Fruit fly (Drosophila melanogaster) whole organism, embryonic: Measurements from ENCODE around the gene yellow-b.

Experiments
- C15 ChIP-seq: fragments of 200-800 bp; sonication (Bioruptor generic); IDR thresholded peaks from 3 replicates; pipeline ENCODE4 v1.3.6; 2022; ENCODE audit warnings: missing biosample characterization, missing genetic modification characterization
- CG10321 ChIP-seq: fragments of 200-800 bp; sonication (Bioruptor generic); IDR thresholded peaks from 2 replicates; pipeline ENCODE4 v1.3.6; 2022; ENCODE audit warnings: missing biosample characterization, missing genetic modification characterization
- CG11695 ChIP-seq: fragments of 200-800 bp; sonication (Bioruptor generic); IDR thresholded peaks from 3 replicates; pipeline ENCODE4 v1.3.6; 2022; ENCODE audit warnings: missing biosample characterization, missing genetic modification characterization
- CG11723 ChIP-seq: fragments of 200-800 bp; sonication (Bioruptor generic); optimal IDR thresholded peaks from 2 replicates; lab custom pipeline; 2017; ENCODE audit warnings: missing biosample characterization, mild to moderate bottlenecking, missing genetic modification characterization
- CG12219 ChIP-seq: fragments of 200-800 bp; sonication (Bioruptor generic); optimal IDR thresholded peaks from 3 replicates; lab custom pipeline; 2018; ENCODE audit warnings: missing biosample characterization, mild to moderate bottlenecking, missing genetic modification characterization
- CG15696 ChIP-seq: fragments of 200-800 bp; sonication (Bioruptor generic); optimal IDR thresholded peaks from 2 replicates; lab custom pipeline; 2019; ENCODE audit warnings: missing biosample characterization, mild to moderate bottlenecking, missing genetic modification characterization, moderate library complexity
- CG17829 ChIP-seq: fragments of 200-800 bp; optimal IDR thresholded peaks from 2 replicates; lab custom pipeline; 2019; ENCODE audit warnings: missing biosample characterization, mild to moderate bottlenecking, missing genetic modification characterization, moderate library complexity
- CG18476 ChIP-seq: fragments of 200-800 bp; sonication (Bioruptor generic); optimal IDR thresholded peaks from 2 replicates; lab custom pipeline; 2016; ENCODE audit warnings: missing biosample characterization, mild to moderate bottlenecking, missing genetic modification characterization
- CG18599 ChIP-seq: fragments of 200-800 bp; sonication (Bioruptor generic); optimal IDR thresholded peaks from 3 replicates; lab custom pipeline; 2017; ENCODE audit warnings: missing biosample characterization, missing genetic modification characterization, mild to moderate bottlenecking, moderate library complexity, missing genetic modification reagents
- CG3838 ChIP-seq: fragments of 200-800 bp; sonication (Bioruptor generic); optimal IDR thresholded peaks from 3 replicates; lab custom pipeline; 2016; ENCODE audit warnings: missing biosample characterization, missing genetic modification characterization
- CG6254 ChIP-seq: fragments of 200-800 bp; sonication (Bioruptor generic); optimal IDR thresholded peaks from 3 replicates; lab custom pipeline; 2017; ENCODE audit warnings: mild to moderate bottlenecking, missing biosample characterization, missing genetic modification reagents, missing genetic modification characterization
- CG6689 ChIP-seq: fragments of 200-800 bp; sonication (Bioruptor generic); IDR thresholded peaks from 2 replicates; pipeline ENCODE4 v1.3.6; 2022; ENCODE audit warnings: missing biosample characterization, missing genetic modification characterization
- CG6765 ChIP-seq: fragments of 200-800 bp; sonication (Bioruptor generic); optimal IDR thresholded peaks from 3 replicates; lab custom pipeline; 2017; ENCODE audit warnings: missing biosample characterization, mild to moderate bottlenecking, missing genetic modification characterization
- CG6813 ChIP-seq: fragments of 200-800 bp; sonication (Bioruptor generic); optimal IDR thresholded peaks from 2 replicates; lab custom pipeline; 2017; ENCODE audit warnings: missing biosample characterization, missing genetic modification characterization, mild to moderate bottlenecking, moderate library complexity, missing genetic modification reagents
- CG7372 ChIP-seq: fragments of 200-800 bp; sonication (Bioruptor generic); IDR thresholded peaks from 2 replicates; pipeline ENCODE4 v1.3.6; 2022; ENCODE audit warnings: missing biosample characterization, missing genetic modification characterization
- CG7963 ChIP-seq: fragments of 200-800 bp; sonication (Bioruptor generic); IDR thresholded peaks from 3 replicates; pipeline ENCODE4 v1.3.6; 2022; ENCODE audit warnings: missing biosample characterization, missing genetic modification characterization; ENCODE audit not compliant: partially characterized antibody
- CG8281 ChIP-seq: fragments of 200-800 bp; sonication (Bioruptor generic); optimal IDR thresholded peaks from 2 replicates; lab custom pipeline; 2018; ENCODE audit warnings: missing biosample characterization, mild to moderate bottlenecking, missing genetic modification characterization, moderate library complexity
- CG8388 ChIP-seq: fragments of 200-800 bp; sonication (Bioruptor generic); optimal IDR thresholded peaks from 2 replicates; lab custom pipeline; 2019; ENCODE audit warnings: missing biosample characterization, mild to moderate bottlenecking, missing genetic modification characterization, moderate library complexity
- Dip2 ChIP-seq: fragments of 200-800 bp; sonication (Bioruptor generic); IDR thresholded peaks from 2 replicates; pipeline ENCODE4 v1.3.6; 2022; ENCODE audit warnings: missing biosample characterization, missing genetic modification characterization
- Dip3 ChIP-seq: fragments of 200-800 bp; sonication (Bioruptor generic); optimal IDR thresholded peaks from 3 replicates; lab custom pipeline; 2016; ENCODE audit warnings: missing biosample characterization, missing genetic modification characterization
- E2f2 ChIP-seq: fragments of 200-800 bp; sonication (Bioruptor generic); IDR thresholded peaks from 2 replicates; pipeline ENCODE4 v1.3.6; 2022; ENCODE audit warnings: missing biosample characterization, missing genetic modification characterization
- H2.0 ChIP-seq: fragments of 200-800 bp; sonication (Bioruptor generic); IDR thresholded peaks from 2 replicates; pipeline ENCODE4 v1.3.6; 2022; ENCODE audit warnings: missing biosample characterization, missing genetic modification characterization
- Hr51 ChIP-seq, 2 experiments: fragments of 200-800 bp; sonication (Bioruptor generic); optimal IDR thresholded peaks; 2 replicates in 1 of 2; 3 replicates in 1 of 2; lab custom pipeline; 2016 to 2018; ENCODE audit warnings: missing biosample characterization in 2 of 2, missing genetic modification characterization in 2 of 2, mild to moderate bottlenecking in 1 of 2, moderate library complexity in 1 of 2
- Lhr ChIP-seq: fragments of 200-800 bp; sonication (Bioruptor generic); optimal IDR thresholded peaks from 3 replicates; lab custom pipeline; 2017; ENCODE audit warnings: mild to moderate bottlenecking, missing biosample characterization, missing genetic modification reagents, missing genetic modification characterization
- Lim3 ChIP-seq: fragments of 200-800 bp; sonication (Bioruptor generic); IDR thresholded peaks from 2 replicates; pipeline ENCODE4 v1.3.6; 2022; ENCODE audit warnings: missing biosample characterization, missing genetic modification characterization
- Nf-YA ChIP-seq: fragments of 200-800 bp; sonication (Bioruptor generic); IDR thresholded peaks from 2 replicates; pipeline ENCODE4 v1.3.6; 2022; ENCODE audit warnings: missing biosample characterization, missing genetic modification characterization
- Rfx ChIP-seq: fragments of 200-800 bp; sonication (Bioruptor generic); IDR thresholded peaks from 2 replicates; pipeline ENCODE4 v1.3.6; 2022; ENCODE audit warnings: missing biosample characterization, missing genetic modification characterization
- Sry-β ChIP-seq: fragments of 200-800 bp; sonication (Bioruptor generic); optimal IDR thresholded peaks from 2 replicates; lab custom pipeline; 2018; ENCODE audit warnings: missing biosample characterization, mild to moderate bottlenecking, missing genetic modification characterization, moderate library complexity
- Trl ChIP-seq, 3 experiments: fragments of >200 bp in 2 of 3; fragments of 200-800 bp in 1 of 3; sonication (Bioruptor generic) in 1 of 3; optimal IDR thresholded peaks; 2 replicates in 1 of 3; 3 replicates in 2 of 3; lab custom pipeline; 2016 to 2017; ENCODE audit warnings: missing biosample characterization in 1 of 3, missing genetic modification characterization in 1 of 3
- YL-1 ChIP-seq: fragments of 200-800 bp; sonication (Bioruptor generic); optimal IDR thresholded peaks from 3 replicates; lab custom pipeline; 2017; ENCODE audit warnings: missing biosample characterization, mild to moderate bottlenecking, missing genetic modification characterization
- caup ChIP-seq: fragments of 200-800 bp; sonication (Bioruptor generic); optimal IDR thresholded peaks from 3 replicates; lab custom pipeline; 2017; ENCODE audit warnings: missing biosample characterization, mild to moderate bottlenecking, missing genetic modification characterization, moderate library complexity; ENCODE audit not compliant: severe bottlenecking
- esg ChIP-seq: fragments of 200-800 bp; sonication (Bioruptor generic); conservative IDR thresholded peaks from 2 replicates; pipeline ENCODE4 v1.3.6; 2022; ENCODE audit warnings: missing biosample characterization, missing genetic modification characterization
- ewg ChIP-seq: fragments of 200-800 bp; sonication (Bioruptor generic); optimal IDR thresholded peaks from 3 replicates; lab custom pipeline; 2017; ENCODE audit warnings: mild to moderate bottlenecking, missing biosample characterization, missing genetic modification reagents, missing genetic modification characterization
- gem ChIP-seq: fragments of 200-800 bp; sonication (Bioruptor generic); optimal IDR thresholded peaks from 2 replicates; lab custom pipeline; 2019; ENCODE audit warnings: missing biosample characterization, mild to moderate bottlenecking, missing genetic modification characterization, moderate library complexity
- inv ChIP-seq: fragments of 200-800 bp; sonication (Bioruptor generic); IDR thresholded peaks from 2 replicates; pipeline ENCODE4 v1.3.6; 2022; ENCODE audit warnings: missing biosample characterization, missing genetic modification characterization; ENCODE audit not compliant: partially characterized antibody
- oc ChIP-seq: fragments of 200-800 bp; sonication (Bioruptor generic); optimal IDR thresholded peaks from 2 replicates; lab custom pipeline; 2018; ENCODE audit warnings: missing biosample characterization, mild to moderate bottlenecking, missing genetic modification characterization, moderate library complexity
- onecut ChIP-seq: fragments of 200-800 bp; sonication (Bioruptor generic); IDR thresholded peaks from 2 replicates; pipeline ENCODE4 v1.3.6; 2022; ENCODE audit warnings: missing biosample characterization, missing genetic modification characterization
- pb ChIP-seq: fragments of 200-800 bp; sonication (Bioruptor generic); optimal IDR thresholded peaks from 3 replicates; lab custom pipeline; 2016; ENCODE audit warnings: missing biosample characterization, missing genetic modification characterization
- pfk ChIP-seq: fragments of 200-800 bp; sonication (Bioruptor generic); optimal IDR thresholded peaks from 2 replicates; lab custom pipeline; 2018; ENCODE audit warnings: missing biosample characterization, mild to moderate bottlenecking, missing genetic modification characterization, moderate library complexity
- pita ChIP-seq: fragments of 200-800 bp; sonication (Bioruptor generic); optimal IDR thresholded peaks from 2 replicates; lab custom pipeline; 2017; ENCODE audit warnings: missing biosample characterization, mild to moderate bottlenecking, missing genetic modification characterization
- pum ChIP-seq: fragments of 200-800 bp; sonication (Bioruptor generic); optimal IDR thresholded peaks from 2 replicates; lab custom pipeline; 2016; ENCODE audit warnings: missing biosample characterization, missing genetic modification characterization
- sna ChIP-seq: fragments of 200-800 bp; sonication (Bioruptor generic); IDR thresholded peaks from 2 replicates; pipeline ENCODE4 v1.3.6; 2022; ENCODE audit warnings: missing biosample characterization, missing genetic modification characterization; ENCODE audit not compliant: partially characterized antibody
- sob ChIP-seq: fragments of 200-800 bp; sonication (Bioruptor generic); IDR thresholded peaks from 2 replicates; pipeline ENCODE4 v1.3.6; 2022; ENCODE audit warnings: missing biosample characterization, missing genetic modification characterization
- tio ChIP-seq: fragments of 200-800 bp; sonication (Bioruptor generic); optimal IDR thresholded peaks from 2 replicates; lab custom pipeline; 2017; ENCODE audit warnings: missing biosample characterization, missing genetic modification characterization, inconsistent platforms
- wor ChIP-seq: fragments of 200-800 bp; sonication (Bioruptor generic); IDR thresholded peaks from 2 replicates; pipeline ENCODE4 v1.3.6; 2022; ENCODE audit warnings: missing biosample characterization, missing genetic modification characterization
- z ChIP-seq: fragments of 200-800 bp; sonication (Bioruptor generic); IDR thresholded peaks from 3 replicates; pipeline ENCODE4 v1.3.6; 2022; ENCODE audit warnings: missing biosample characterization, missing genetic modification characterization
- zfh2 ChIP-seq: fragments of 200-800 bp; sonication (Bioruptor generic); optimal IDR thresholded peaks from 2 replicates; lab custom pipeline; 2016; ENCODE audit warnings: missing biosample characterization, missing genetic modification characterization

The yellow-b gene

DNA sequence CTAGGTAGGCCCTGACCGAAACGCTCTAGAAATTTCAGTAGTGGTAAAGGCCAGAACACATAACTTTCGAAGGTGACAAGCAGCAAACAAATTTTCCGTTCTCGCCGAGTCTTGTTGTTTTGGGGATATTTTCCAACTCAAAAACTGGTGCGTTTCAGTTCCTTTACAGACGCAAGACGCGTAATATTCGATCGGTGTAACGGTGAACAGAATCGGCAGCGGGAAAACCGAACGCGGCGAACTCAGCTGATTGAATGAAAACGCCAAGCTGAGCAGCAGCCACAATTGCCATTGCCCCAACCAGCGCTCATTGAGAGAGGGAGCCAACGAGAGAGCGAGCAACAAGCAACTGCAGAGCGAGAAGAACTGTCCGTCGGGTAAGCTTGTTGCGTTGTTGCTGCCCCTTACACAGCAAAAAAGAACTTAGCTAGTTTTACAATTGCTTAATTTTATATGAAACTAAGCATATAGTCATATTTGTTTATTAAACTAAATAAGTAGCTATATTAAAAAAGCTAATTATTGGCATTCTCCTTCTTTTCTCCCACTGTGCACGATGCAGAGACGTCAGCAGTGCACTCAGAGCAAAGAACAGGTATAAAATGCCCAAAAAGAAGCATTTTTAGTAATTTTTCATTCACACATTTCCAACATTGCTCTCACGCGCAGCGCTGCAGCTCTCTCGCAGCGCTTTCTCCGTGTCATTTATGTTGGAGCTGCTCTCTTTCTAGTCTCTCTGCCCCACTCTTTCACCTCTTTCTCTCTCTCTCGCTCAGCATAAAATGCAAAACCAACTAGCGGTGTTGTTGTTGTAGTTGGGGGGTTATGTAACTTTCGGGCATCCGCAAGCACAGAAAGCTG, 38.1 kb upstream of the yellow-b start, which contains the start of the genes Cyt-c-d and CG31808 (continued):
- peak; percentile 96 for TF ChIP-seq CG6254 (GFP tag; lab: Kevin White, UChicago)
- peak; percentile 88 for TF ChIP-seq C15 (GFP tag; lab: Robert Waterston, UW)
- TF ChIP-seq YL-1 = peak; percentile 90
- peak; percentile 95 for TF ChIP-seq caup (GFP tag; lab: Kevin White, UChicago)
- peak; percentile 74 for TF ChIP-seq z (GFP tag; lab: Robert Waterston, UW)
- TF ChIP-seq pb (GFP tag; lab: Kevin White, UChicago) = peak; percentile 71
- TF ChIP-seq CG11723 (GFP tag; lab: Kevin White, UChicago) = peak; percentile 96
- peak; percentile 68; the same call in 1 of the 2 replicates for TF ChIP-seq CG10321 (GFP tag; lab: Robert Waterston, UW)
- TF ChIP-seq zfh2 (GFP tag; lab: Kevin White, UChicago) = peak; percentile 75
- TF ChIP-seq CG18599 (GFP tag; lab: Kevin White, UChicago) = peak; percentile 97
- peak; percentile 98 for TF ChIP-seq sob (GFP tag; lab: Robert Waterston, UW)
- peak; percentile 86 for TF ChIP-seq E2f2 (GFP tag; lab: Robert Waterston, UW)
- TF ChIP-seq CG6689 (GFP tag; lab: Robert Waterston, UW) = peak; percentile 98
- TF ChIP-seq inv (GFP tag; lab: Robert Waterston, UW) = no peak
- peak; percentile 99 for TF ChIP-seq gem (tag; lab: Kevin White, UChicago)
- TF ChIP-seq onecut (GFP tag; lab: Robert Waterston, UW) = peak; percentile 94
- peak; percentile 97 for TF ChIP-seq Nf-YA (GFP tag; lab: Robert Waterston, UW)
- peak; percentile 87 for TF ChIP-seq CG8281 (tag; lab: Kevin White, UChicago)
- TF ChIP-seq ewg (GFP tag; lab: Kevin White, UChicago) = peak; percentile 95
- peak; percentile 93 to 94 for TF ChIP-seq Trl (optimal IDR thresholded peaks at IDR 0.05; lab: Kevin White, UChicago)
- peak; percentile 85 for TF ChIP-seq Trl (GFP tag; optimal IDR thresholded peaks at IDR 0.05; lab: Kevin White, UChicago)
- TF ChIP-seq CG12219 (GFP tag; lab: Kevin White, UChicago) = peak; percentile 97
- TF ChIP-seq Dip3 (GFP tag; lab: Kevin White, UChicago) = peak; percentile 87
- TF ChIP-seq CG18476 (GFP tag; lab: Kevin White, UChicago) = peak; percentile 96
- peak; percentile 96 for TF ChIP-seq tio (GFP tag; lab: Kevin White, UChicago)
- peak; percentile 85 to 98 for TF ChIP-seq Hr51 (GFP tag; optimal IDR thresholded peaks at IDR 0.05; lab: Kevin White, UChicago)
- TF ChIP-seq pfk = peak; percentile 39
- TF ChIP-seq CG11695 (GFP tag; lab: Robert Waterston, UW) = peak; percentile 97
- peak; percentile 73 for TF ChIP-seq Sry-β (GFP tag; lab: Kevin White, UChicago)
- TF ChIP-seq Rfx = peak; percentile 94
- TF ChIP-seq Dip2 (GFP tag; lab: Robert Waterston, UW) = no peak; the same call in 1 of the 2 replicates
- peak; percentile 95 for TF ChIP-seq CG3838
- TF ChIP-seq CG7372 (GFP tag; lab: Robert Waterston, UW) = peak; percentile 95
- peak; percentile 97 for TF ChIP-seq esg (GFP tag; lab: Robert Waterston, UW)
- peak; percentile 98 for TF ChIP-seq CG17829
- peak; percentile 99 for TF ChIP-seq oc (tag; lab: Kevin White, UChicago)
- TF ChIP-seq CG8388 = peak; percentile 97
- peak; percentile 77 for TF ChIP-seq CG15696
- peak; percentile 96 for TF ChIP-seq CG6813 (GFP tag; lab: Kevin White, UChicago)
- peak; percentile 87 for TF ChIP-seq Lim3
- TF ChIP-seq pita (GFP tag; lab: Kevin White, UChicago) = no peak
- no peak for TF ChIP-seq sna (GFP tag; lab: Robert Waterston, UW)
- peak; percentile 90 for TF ChIP-seq pum (GFP tag; lab: Kevin White, UChicago)
- peak; percentile 92 for TF ChIP-seq CG6765 (GFP tag; lab: Kevin White, UChicago)
- no peak for TF ChIP-seq CG7963 (GFP tag; lab: Robert Waterston, UW)
- TF ChIP-seq wor (GFP tag; lab: Robert Waterston, UW) = peak; percentile 98
- TF ChIP-seq H2.0 (GFP tag; lab: Robert Waterston, UW) = peak; percentile 97
- peak; percentile 94 for TF ChIP-seq Lhr
